Fruit fly (Drosophila melanogaster) whole organism, adult: ENCODE measurements around the gene Kdm5.

Source experiments
- CG11617 ChIP-seq: fragments of 200-800 bp; sonication (Bioruptor generic); optimal IDR thresholded peaks from 2 replicates; lab custom pipeline; 2017; ENCODE audit warnings: mild to moderate bottlenecking, missing biosample characterization, missing genetic modification reagents, missing genetic modification characterization
- CG12768 ChIP-seq: fragments of 200-800 bp; sonication (Bioruptor generic); optimal IDR thresholded peaks from 2 replicates; lab custom pipeline; 2017; ENCODE audit warnings: missing biosample characterization, missing genetic modification characterization, mild to moderate bottlenecking, moderate library complexity, missing genetic modification reagents
- CG14711 ChIP-seq: fragments of 200-800 bp; sonication (Bioruptor generic); optimal IDR thresholded peaks from 2 replicates; lab custom pipeline; 2018; ENCODE audit warnings: missing biosample characterization, mild to moderate bottlenecking, missing genetic modification characterization, moderate library complexity
- CG1620 ChIP-seq: fragments of 200-800 bp; sonication (Bioruptor generic); optimal IDR thresholded peaks from 2 replicates; lab custom pipeline; 2016; ENCODE audit warnings: missing biosample characterization, missing genetic modification characterization
- CG33017 ChIP-seq: fragments of 200-800 bp; sonication (Bioruptor generic); optimal IDR thresholded peaks from 2 replicates; lab custom pipeline; 2018; ENCODE audit warnings: missing biosample characterization, mild to moderate bottlenecking, missing genetic modification characterization, moderate library complexity
- CG5204 ChIP-seq: fragments of 200-800 bp; sonication (Bioruptor generic); optimal IDR thresholded peaks from 2 replicates; lab custom pipeline; 2016; ENCODE audit warnings: missing biosample characterization, missing genetic modification characterization
- CG7045 ChIP-seq: fragments of 200-800 bp; sonication (Bioruptor generic); optimal IDR thresholded peaks from 2 replicates; lab custom pipeline; 2017; ENCODE audit warnings: missing biosample characterization, mild to moderate bottlenecking, missing genetic modification characterization
- CG7101 ChIP-seq: fragments of 200-800 bp; sonication (Bioruptor generic); optimal IDR thresholded peaks from 2 replicates; lab custom pipeline; 2018; ENCODE audit warnings: missing biosample characterization, mild to moderate bottlenecking, missing genetic modification characterization, moderate library complexity
- Clk ChIP-seq: fragments of 200-800 bp; sonication (Bioruptor generic); optimal IDR thresholded peaks from 2 replicates; lab custom pipeline; 2017; ENCODE audit warnings: missing biosample characterization, missing genetic modification characterization
- Crg-1 ChIP-seq: fragments of 200-800 bp; sonication (Bioruptor generic); optimal IDR thresholded peaks from 2 replicates; lab custom pipeline; 2016; ENCODE audit warnings: missing biosample characterization, missing genetic modification characterization
- Hr96 ChIP-seq: fragments of 200-800 bp; sonication (Bioruptor generic); optimal IDR thresholded peaks from 2 replicates; lab custom pipeline; 2016; ENCODE audit warnings: missing biosample characterization, missing genetic modification characterization
- Mnt ChIP-seq: fragments of 200-800 bp; sonication (Bioruptor generic); optimal IDR thresholded peaks from 2 replicates; lab custom pipeline; 2016; ENCODE audit warnings: missing biosample characterization, mild to moderate bottlenecking, missing genetic modification characterization
- bab1 ChIP-seq: fragments of 200-800 bp; sonication (Bioruptor generic); optimal IDR thresholded peaks from 3 replicates; lab custom pipeline; 2019; ENCODE audit warnings: missing biosample characterization, mild to moderate bottlenecking, missing genetic modification characterization, moderate library complexity
- cic ChIP-seq: fragments of 200-800 bp; sonication (Bioruptor generic); optimal IDR thresholded peaks from 2 replicates; lab custom pipeline; 2017; ENCODE audit warnings: missing biosample characterization, mild to moderate bottlenecking, missing genetic modification characterization, moderate library complexity
- cnc ChIP-seq, 2 experiments: fragments of >200 bp; optimal IDR thresholded peaks; 2 replicates each; lab custom pipeline; 2017
- kay ChIP-seq: fragments of 200-800 bp; sonication (Bioruptor generic); peaks from one replicate; lab custom pipeline; 2016; ENCODE audit warnings: missing biosample characterization, missing genetic modification characterization, borderline replicate concordance
- ovo ChIP-seq: fragments of 200-800 bp; sonication (Bioruptor generic); optimal IDR thresholded peaks from 2 replicates; lab custom pipeline; 2016; ENCODE audit warnings: missing biosample characterization, missing genetic modification characterization
- pad ChIP-seq: fragments of 200-800 bp; sonication (Bioruptor generic); optimal IDR thresholded peaks from 3 replicates; lab custom pipeline; 2017; ENCODE audit warnings: missing biosample characterization, missing genetic modification characterization, mild to moderate bottlenecking, moderate library complexity, missing genetic modification reagents
- tj ChIP-seq: fragments of 200-800 bp; sonication (Bioruptor generic); optimal IDR thresholded peaks from 3 replicates; lab custom pipeline; 2017; ENCODE audit warnings: missing biosample characterization, mild to moderate bottlenecking, missing genetic modification characterization, moderate library complexity
- toe ChIP-seq: fragments of 200-800 bp; sonication (Bioruptor generic); optimal IDR thresholded peaks from 2 replicates; lab custom pipeline; 2016; ENCODE audit warnings: missing biosample characterization, missing genetic modification characterization

The Kdm5 gene

DNA sequence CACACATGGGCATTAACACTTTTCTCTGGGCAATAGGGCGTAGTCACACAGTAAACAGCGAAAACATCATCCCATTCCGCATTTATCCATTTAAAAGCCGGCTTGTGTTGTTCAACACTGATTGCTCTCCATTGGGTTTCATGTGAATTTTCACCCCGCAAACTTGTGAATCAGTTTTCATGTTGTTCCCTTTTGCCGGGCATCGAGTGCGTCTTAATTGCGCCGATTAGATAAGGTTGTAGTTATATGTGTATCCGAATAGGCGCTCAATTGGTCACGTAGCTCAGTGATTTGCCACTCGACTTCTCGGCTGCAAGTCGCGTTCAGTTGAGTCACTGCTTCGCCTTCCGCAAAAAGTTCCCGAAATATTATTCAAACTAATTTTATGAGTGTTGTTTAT is 12.4 kb downstream of the Kdm5 start:
- TF ChIP-seq CG1620 (GFP tag; lab: Kevin White, UChicago) (no peak), CG11617 (GFP tag; lab: Kevin White, UChicago) (no peak), Clk (GFP tag; lab: Kevin White, UChicago) (no peak), CG5204 (no peak), toe (no peak), bab1 (GFP tag; lab: Kevin White, UChicago) (peak; percentile 25), CG12768 (GFP tag; lab: Kevin White, UChicago) (peak; percentile 18), CG7101 (tag; lab: Kevin White, UChicago) (no peak), cnc (optimal IDR thresholded peaks at IDR 0.05; lab: Kevin White, UChicago) (no peak), CG14711 (tag; lab: Kevin White, UChicago) (no peak), tj (GFP tag; lab: Kevin White, UChicago) (no peak), Crg-1 (GFP tag; lab: Kevin White, UChicago) (no peak), ovo (no peak), cic (GFP tag; lab: Kevin White, UChicago) (peak; percentile 86), Mnt (GFP tag; lab: Kevin White, UChicago) (no peak), pad (GFP tag; lab: Kevin White, UChicago) (no peak), CG33017 (tag; lab: Kevin White, UChicago) (no peak), CG7045 (no peak), Hr96 (GFP tag; lab: Kevin White, UChicago) (no peak)

DNA sequence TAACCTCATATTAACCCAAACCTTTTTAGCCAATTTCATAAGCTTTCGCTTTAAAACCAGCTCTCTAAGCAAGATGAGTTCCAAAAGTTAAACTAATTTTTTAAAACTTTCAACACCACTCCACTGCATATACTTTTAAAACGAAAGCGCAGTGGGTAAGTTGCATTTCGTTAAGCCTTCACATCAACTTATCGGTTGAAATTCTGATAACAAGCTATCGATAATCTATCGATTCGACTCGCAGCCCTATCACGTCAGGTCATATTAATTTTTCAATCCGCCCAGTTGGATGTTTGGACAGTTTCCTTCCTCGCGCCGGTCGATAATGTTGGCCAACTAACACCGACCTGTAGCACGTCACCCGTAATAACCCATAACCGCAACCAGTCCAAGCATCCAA is 13.2 kb downstream of the Kdm5 start, which contains the start of gene ifc:
Gene ifc, plus strand, starts transcription at position 255 of the 400 bp plus-strand sequence.
- TF ChIP-seq Hr96 (GFP tag; lab: Kevin White, UChicago) = peak; percentile 36
- peak; percentile 50 for TF ChIP-seq CG7101 (tag; lab: Kevin White, UChicago)
- no peak for TF ChIP-seq CG7045
- TF ChIP-seq Crg-1 (GFP tag; lab: Kevin White, UChicago) = no peak
- TF ChIP-seq Clk (GFP tag; lab: Kevin White, UChicago) = peak; percentile 35
- TF ChIP-seq CG1620 (GFP tag; lab: Kevin White, UChicago) = peak; percentile 57
- TF ChIP-seq toe = no peak
- TF ChIP-seq kay (GFP tag; lab: Kevin White, UChicago) = no peak
- TF ChIP-seq CG12768 (GFP tag; lab: Kevin White, UChicago) = peak; percentile 3
- peak; percentile 61 for TF ChIP-seq bab1 (GFP tag; lab: Kevin White, UChicago)
- TF ChIP-seq cnc (optimal IDR thresholded peaks at IDR 0.05; lab: Kevin White, UChicago) = no peak
- peak; percentile 20 for TF ChIP-seq tj (GFP tag; lab: Kevin White, UChicago)
- no peak for TF ChIP-seq pad (GFP tag; lab: Kevin White, UChicago)
- TF ChIP-seq CG11617 (GFP tag; lab: Kevin White, UChicago) = peak; percentile 26
- no peak for TF ChIP-seq ovo
- peak; percentile 17 for TF ChIP-seq cic (GFP tag; lab: Kevin White, UChicago)
- no peak for TF ChIP-seq CG5204
- TF ChIP-seq CG33017 (tag; lab: Kevin White, UChicago) = no peak
- TF ChIP-seq CG14711 (tag; lab: Kevin White, UChicago) = peak; percentile 24
- TF ChIP-seq Mnt (GFP tag; lab: Kevin White, UChicago) = peak; percentile 45

DNA sequence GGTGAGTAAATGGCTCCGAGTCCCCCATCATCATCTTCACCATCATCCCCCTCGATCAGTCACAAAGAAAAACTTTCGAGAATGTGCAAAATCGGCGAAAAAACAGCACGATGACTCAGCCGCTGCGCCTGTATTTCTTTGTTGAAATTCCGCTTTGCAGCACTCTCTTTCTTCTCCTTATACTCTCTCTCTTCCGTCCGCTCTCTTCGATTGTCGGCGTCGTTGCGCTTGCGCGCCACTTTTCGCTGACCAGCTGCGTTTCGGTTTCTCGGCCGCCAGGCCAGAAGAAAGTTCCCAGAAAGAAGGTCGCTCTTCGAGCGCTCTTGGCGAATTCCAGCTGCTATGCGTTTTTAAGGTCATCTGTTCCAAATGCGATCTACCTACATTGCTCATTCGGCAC is 16.1 kb downstream of the Kdm5 start:
- TF ChIP-seq tj (GFP tag; lab: Kevin White, UChicago) = peak; percentile 87
- TF ChIP-seq cic (GFP tag; lab: Kevin White, UChicago) = no peak
- no peak for TF ChIP-seq CG33017 (tag; lab: Kevin White, UChicago)

DNA sequence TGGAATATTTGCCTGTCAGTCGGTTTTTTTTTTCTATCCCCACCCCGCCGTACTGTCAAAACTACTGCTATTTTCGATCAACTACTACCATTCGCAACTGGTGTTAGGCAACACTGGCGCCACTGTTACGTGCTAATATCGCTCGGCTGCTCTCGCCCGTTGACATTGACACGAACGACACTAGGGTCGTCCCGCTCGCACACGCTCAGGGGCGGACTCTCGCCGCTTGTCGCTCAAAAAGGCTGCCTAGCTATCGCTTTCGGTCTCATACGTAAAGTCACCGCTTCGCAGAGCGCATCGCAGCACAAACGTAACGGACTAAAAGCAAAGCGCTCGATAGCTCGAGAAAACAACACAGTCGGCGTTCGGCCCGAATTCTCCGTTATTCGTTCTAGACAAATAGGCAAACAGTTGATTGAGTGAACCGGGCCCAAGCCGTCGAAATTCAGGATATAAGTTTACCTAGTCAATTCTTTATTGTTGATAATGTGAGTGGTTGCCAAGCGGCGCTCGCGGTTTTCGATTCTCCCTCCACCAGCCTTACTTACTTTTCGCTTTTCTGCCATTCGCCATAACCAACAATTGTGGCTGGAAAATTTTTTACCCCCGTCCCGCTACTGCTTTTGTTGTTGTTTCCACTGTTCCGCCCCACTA is 16.8 kb downstream of the Kdm5 start:
- TF ChIP-seq Mnt (GFP tag; lab: Kevin White, UChicago) (peak; percentile 52), tj (GFP tag; lab: Kevin White, UChicago) (peak; percentile 9), toe (peak; percentile 36), CG5204 (peak; percentile 60), Crg-1 (GFP tag; lab: Kevin White, UChicago) (peak; percentile 76), CG1620 (GFP tag; lab: Kevin White, UChicago) (peak; percentile 87), Hr96 (GFP tag; lab: Kevin White, UChicago) (peak; percentile 82), ovo (peak; percentile 85), CG11617 (GFP tag; lab: Kevin White, UChicago) (peak; percentile 46), CG14711 (tag; lab: Kevin White, UChicago) (peak; percentile 38), CG12768 (GFP tag; lab: Kevin White, UChicago) (no peak), CG33017 (tag; lab: Kevin White, UChicago) (no peak), kay (GFP tag; lab: Kevin White, UChicago) (no peak), CG7101 (tag; lab: Kevin White, UChicago) (peak; percentile 57), Clk (GFP tag; lab: Kevin White, UChicago) (peak; percentile 64), cnc (optimal IDR thresholded peaks at IDR 0.05; lab: Kevin White, UChicago) (no peak), cic (GFP tag; lab: Kevin White, UChicago) (peak; percentile 80), bab1 (GFP tag; lab: Kevin White, UChicago) (peak; percentile 40), pad (GFP tag; lab: Kevin White, UChicago) (peak; percentile 93), CG7045 (peak; percentile 40)

DNA sequence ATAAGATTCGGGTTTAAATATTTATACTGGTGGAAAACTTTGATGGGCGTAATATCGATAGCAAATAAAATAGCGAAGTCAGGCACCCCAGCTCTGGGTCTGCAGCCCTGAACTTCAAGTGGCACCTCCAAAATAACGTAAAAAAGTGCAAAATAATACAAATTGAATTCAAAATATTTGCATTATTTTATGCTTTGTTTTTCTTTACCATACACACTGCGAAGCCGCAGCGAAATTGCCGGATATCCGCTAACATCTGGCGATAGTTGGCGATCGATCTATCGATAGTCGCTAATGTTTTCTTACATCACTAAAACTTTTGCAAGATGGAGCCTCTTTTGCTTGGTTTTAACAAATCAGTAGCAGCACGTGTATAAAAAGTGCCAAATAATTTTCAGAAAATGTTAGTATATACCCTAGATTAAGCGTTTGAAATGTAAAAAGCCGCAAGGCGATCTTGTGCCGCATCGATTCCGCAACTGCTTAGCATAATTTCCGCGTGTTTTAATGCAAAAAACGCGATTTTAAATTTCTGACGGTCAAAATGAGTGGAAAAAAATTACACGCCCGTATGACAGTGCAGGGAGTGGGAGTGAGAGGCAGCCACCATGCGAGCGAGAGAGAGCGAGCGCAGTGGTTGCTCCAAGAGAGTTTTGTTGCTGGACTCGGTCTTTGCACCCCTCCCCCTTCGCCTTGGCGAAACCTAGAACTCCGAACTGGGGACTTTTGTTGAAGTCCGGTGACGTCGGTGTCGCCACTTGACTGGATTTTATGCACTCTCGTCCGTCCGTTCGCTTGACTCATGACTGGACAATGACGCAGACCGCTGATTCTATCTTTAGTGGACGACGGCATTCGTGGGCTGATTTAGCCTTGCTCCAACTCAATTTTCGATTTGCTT is 17.6 kb downstream of the Kdm5 start, which contains the start of gene eIF4A:
Gene eIF4A, plus strand, starts transcription at position 332 of the 901 bp plus-strand sequence.
- TF ChIP-seq cic (GFP tag; lab: Kevin White, UChicago) (no peak), CG1620 (GFP tag; lab: Kevin White, UChicago) (no peak), Mnt (GFP tag; lab: Kevin White, UChicago) (peak; percentile 97), bab1 (GFP tag; lab: Kevin White, UChicago) (peak; percentile 27), toe (no peak), Crg-1 (GFP tag; lab: Kevin White, UChicago) (no peak), kay (GFP tag; lab: Kevin White, UChicago) (peak; percentile 43), CG7045 (no peak), CG11617 (GFP tag; lab: Kevin White, UChicago) (no peak), CG12768 (GFP tag; lab: Kevin White, UChicago) (peak; percentile 95), Hr96 (GFP tag; lab: Kevin White, UChicago) (peak; percentile 20), CG14711 (tag; lab: Kevin White, UChicago) (no peak), ovo (peak; percentile 18), CG5204 (no peak), tj (GFP tag; lab: Kevin White, UChicago) (no peak), CG7101 (tag; lab: Kevin White, UChicago) (peak; percentile 34), Clk (GFP tag; lab: Kevin White, UChicago) (no peak), CG33017 (tag; lab: Kevin White, UChicago) (peak; percentile 2)
